Fruit fly (Drosophila melanogaster) whole organism: ENCODE results near the gene EloA.

Experiments used
- pan ChIP-seq: fragments of >200 bp; optimal IDR thresholded peaks from 2 replicates; lab custom pipeline; 2017
- psq ChIP-seq: fragments of >200 bp; optimal IDR thresholded peaks from 2 replicates; lab custom pipeline; 2017
- usp ChIP-seq: fragments of >200 bp; optimal IDR thresholded peaks from 2 replicates; lab custom pipeline; 2017; ENCODE audit warnings: missing biosample characterization, missing genetic modification characterization, mixed read lengths

- TF ChIP-seq pan (lab: Kevin White, UChicago) = no peak
- TF ChIP-seq usp (GFP tag; lab: Kevin White, UChicago) = no peak
- TF ChIP-seq psq (lab: Kevin White, UChicago) = no peak
Measured at dm6 chr3R:23257986-23258427, 6.6 kb downstream of the EloA start, which contains the start of the genes wda and Pex11c.
